Worm (Caenorhabditis elegans): ENCODE results near the gene math-14.

ce11 chrII:1830182-1830682, 39.0 kb upstream of the math-14 start, which contains the start of gene math-40:
- TF ChIP-seq flt-1 (GFP tag; IDR thresholded peaks at IDR 0.05) (no peak), tab-1 (GFP tag; IDR thresholded peaks at IDR 0.05) (no peak)
